Worm (Caenorhabditis elegans): ENCODE data around the gene parg-1.

ce11 chrIV:8708046-8708445 is 38.0 kb upstream of the parg-1 start:
- no peak for TF ChIP-seq ets-5 (GFP tag; IDR thresholded peaks at IDR 0.05)
- no peak for TF ChIP-seq pag-3 (tag; optimal IDR thresholded peaks at IDR 0.05; ENCODE audit: borderline replicate concordance, insufficient read depth)
- no peak for TF ChIP-seq elt-3 (tag; optimal IDR thresholded peaks at IDR 0.05)
- TF ChIP-seq lin-15B (tag; optimal IDR thresholded peaks at IDR 0.05) = no peak
- TF ChIP-seq pax-3 (tag; optimal IDR thresholded peaks at IDR 0.05) = no peak
- no peak for TF ChIP-seq nhr-11 (tag; optimal IDR thresholded peaks at IDR 0.05)
- TF ChIP-seq ceh-88 (GFP tag; IDR thresholded peaks at IDR 0.05) = no peak
- no peak for TF ChIP-seq Y116A8C.19 (tag; optimal IDR thresholded peaks at IDR 0.05; ENCODE audit: borderline replicate concordance)
- TF ChIP-seq skn-1 (tag; optimal IDR thresholded peaks at IDR 0.05) = no peak

All from whole organism, L1 larva.